Worm (Caenorhabditis elegans) whole organism, early embryonic: ENCODE data around the gene his-42.
"Not testable (repeated sequence)": the region's sequence is repeated elsewhere in the genome, so short reads cannot be mapped to it uniquely, and the experiment has no call there.

ENCODE experiments used
- B0310.2 ChIP-seq: sonication (generic microtip); optimal IDR thresholded peaks from 2 replicates; lab custom pipeline; 2016; ENCODE audit warnings: mild to moderate bottlenecking, missing genetic modification characterization, missing compliant biosample characterization
- aly-1 ChIP-seq: sonication (generic microtip); optimal IDR thresholded peaks from 2 replicates; lab custom pipeline; 2016; ENCODE audit warnings: missing genetic modification characterization, missing compliant biosample characterization
- ama-1 ChIP-seq: fragments of 150-350 bp; optimal IDR thresholded peaks from 2 replicates; lab custom pipeline; 2014
- ceh-36 ChIP-seq: sonication (generic microtip); optimal IDR thresholded peaks from 2 replicates; lab custom pipeline; 2016; ENCODE audit warnings: missing genetic modification characterization, inconsistent platforms, missing compliant biosample characterization
- ets-7 ChIP-seq: sonication (generic microtip); optimal IDR thresholded peaks from 2 replicates; lab custom pipeline; 2016; ENCODE audit warnings: missing genotype, missing genetic modification characterization, missing compliant biosample characterization
- flt-1 ChIP-seq: fragments of 200-800 bp; sonication (Bioruptor generic); IDR thresholded peaks from 2 replicates; pipeline ENCODE4 v1.3.6; 2022; ENCODE audit warnings: missing genetic modification characterization, missing compliant biosample characterization
- hmg-4 ChIP-seq: fragments of 200-800 bp; sonication (Bioruptor generic); optimal IDR thresholded peaks from 2 replicates; lab custom pipeline; 2018; ENCODE audit warnings: mild to moderate bottlenecking, missing genetic modification characterization, missing compliant biosample characterization
- pes-1 ChIP-seq: fragments of 200-800 bp; sonication (Bioruptor generic); IDR thresholded peaks from 2 replicates; pipeline ENCODE4 v1.3.6; 2022; ENCODE audit warnings: missing genetic modification reagents, missing genetic modification characterization, missing compliant biosample characterization
- sea-1 ChIP-seq: fragments of 200-800 bp; sonication (Bioruptor generic); conservative IDR thresholded peaks from 2 replicates; pipeline ENCODE4 v1.3.6; 2022; ENCODE audit warnings: missing genetic modification characterization, missing compliant biosample characterization
- tbx-11 ChIP-seq: fragments of 200-800 bp; sonication (Bioruptor generic); IDR thresholded peaks from 2 replicates; pipeline ENCODE4 v1.3.6; 2022; ENCODE audit warnings: missing genetic modification characterization, missing compliant biosample characterization
- tbx-37 ChIP-seq: fragments of 200-800 bp; sonication (Bioruptor generic); conservative IDR thresholded peaks from 2 replicates; pipeline ENCODE4 v1.3.6; 2022; ENCODE audit warnings: missing genetic modification reagents, missing genetic modification characterization, missing compliant biosample characterization
- tra-4 ChIP-seq: sonication (generic microtip); optimal IDR thresholded peaks from 2 replicates; lab custom pipeline; 2017; ENCODE audit warnings: missing genetic modification characterization, missing compliant biosample characterization

- peak; percentile 72 for TF ChIP-seq ama-1 (lab: Kevin White, UChicago)
- TF ChIP-seq tbx-37 (GFP tag; lab: Robert Waterston, UW); flt-1 (GFP tag; lab: Robert Waterston, UW); ceh-36 (tag; lab: Kevin White, UChicago); hmg-4 (GFP tag; lab: Kevin White, UChicago); tbx-11 (GFP tag; lab: Robert Waterston, UW); ets-7; tra-4; B0310.2: not testable (repeated sequence)
- TF ChIP-seq pes-1 (GFP tag; lab: Robert Waterston, UW): peak; percentile 67
- peak; percentile 73 for TF ChIP-seq aly-1 (tag; lab: Kevin White, UChicago)
- TF ChIP-seq sea-1 (GFP tag; lab: Robert Waterston, UW): peak; percentile 78; the same call in 1 of the 2 replicates
Observed at ce11 chrII:13817474-13817873, 11.0 kb downstream of the his-42 start.
